Fruit fly (Drosophila melanogaster) whole organism, embryonic: ENCODE measurements around the gene Nup153.

Source experiments
- Adf1 ChIP-seq: fragments of 200-800 bp; sonication (Bioruptor generic); IDR thresholded peaks from 2 replicates; pipeline ENCODE4 v1.3.6; 2022; ENCODE audit warnings: missing biosample characterization, missing genetic modification characterization
- Bteb2 ChIP-seq: fragments of 200-800 bp; sonication (Bioruptor generic); optimal IDR thresholded peaks from 2 replicates; lab custom pipeline; 2016; ENCODE audit warnings: missing biosample characterization, missing genetic modification characterization
- CG13624 ChIP-seq: fragments of 200-800 bp; sonication (Bioruptor generic); optimal IDR thresholded peaks from 2 replicates; lab custom pipeline; 2016; ENCODE audit warnings: missing biosample characterization, missing genetic modification characterization
- CG15479 ChIP-seq: fragments of 200-800 bp; sonication (Bioruptor generic); optimal IDR thresholded peaks from 3 replicates; lab custom pipeline; 2019; ENCODE audit warnings: missing biosample characterization, mild to moderate bottlenecking, missing genetic modification characterization, moderate library complexity
- CG1647 ChIP-seq: fragments of 200-800 bp; sonication (Bioruptor generic); optimal IDR thresholded peaks from 3 replicates; lab custom pipeline; 2016; ENCODE audit warnings: missing biosample characterization, missing genetic modification characterization
- CG17359 ChIP-seq: fragments of 200-800 bp; sonication (Bioruptor generic); optimal IDR thresholded peaks from 3 replicates; lab custom pipeline; 2018; ENCODE audit warnings: missing biosample characterization, mild to moderate bottlenecking, missing genetic modification characterization, moderate library complexity
- CG17802 ChIP-seq: fragments of 200-800 bp; sonication (Bioruptor generic); optimal IDR thresholded peaks from 2 replicates; lab custom pipeline; 2018; ENCODE audit warnings: missing biosample characterization, mild to moderate bottlenecking, missing genetic modification characterization, moderate library complexity
- CG17829 ChIP-seq: fragments of 200-800 bp; optimal IDR thresholded peaks from 2 replicates; lab custom pipeline; 2019; ENCODE audit warnings: missing biosample characterization, mild to moderate bottlenecking, missing genetic modification characterization, moderate library complexity
- CG2116 ChIP-seq: fragments of 200-800 bp; sonication (Bioruptor generic); optimal IDR thresholded peaks from 3 replicates; lab custom pipeline; 2018; ENCODE audit warnings: missing biosample characterization, mild to moderate bottlenecking, missing genetic modification characterization
- CG2199 ChIP-seq: fragments of 200-800 bp; sonication (Bioruptor generic); IDR thresholded peaks from 3 replicates; pipeline ENCODE4 v1.3.6; 2022; ENCODE audit warnings: missing biosample characterization, missing genetic modification characterization
- CG30431 ChIP-seq: fragments of 200-800 bp; sonication (Bioruptor generic); optimal IDR thresholded peaks from 2 replicates; lab custom pipeline; 2017; ENCODE audit warnings: missing biosample characterization, missing genetic modification characterization
- CG3281 ChIP-seq: fragments of 200-800 bp; sonication (Bioruptor generic); optimal IDR thresholded peaks from 3 replicates; lab custom pipeline; 2017; ENCODE audit warnings: missing biosample characterization, mild to moderate bottlenecking, missing genetic modification characterization
- CG33557 ChIP-seq: fragments of 200-800 bp; sonication (Bioruptor generic); optimal IDR thresholded peaks from 2 replicates; lab custom pipeline; 2019; ENCODE audit warnings: missing biosample characterization, mild to moderate bottlenecking, missing genetic modification characterization, moderate library complexity
- CG4820 ChIP-seq: fragments of 200-800 bp; sonication (Bioruptor generic); optimal IDR thresholded peaks from 3 replicates; lab custom pipeline; 2016; ENCODE audit warnings: missing biosample characterization, missing genetic modification characterization
- CG6813 ChIP-seq: fragments of 200-800 bp; sonication (Bioruptor generic); optimal IDR thresholded peaks from 2 replicates; lab custom pipeline; 2017; ENCODE audit warnings: missing biosample characterization, missing genetic modification characterization, mild to moderate bottlenecking, moderate library complexity, missing genetic modification reagents
- CG7839 ChIP-seq: fragments of 200-800 bp; sonication (Bioruptor generic); optimal IDR thresholded peaks from 3 replicates; lab custom pipeline; 2018; ENCODE audit warnings: missing biosample characterization, mild to moderate bottlenecking, missing genetic modification characterization, moderate library complexity
- CG8290 ChIP-seq, 3 experiments: fragments of 200-800 bp; sonication (Bioruptor generic); optimal IDR thresholded peaks; 2 replicates each; lab custom pipeline; 2016 to 2019; ENCODE audit warnings: missing biosample characterization in 3 of 3, missing genetic modification characterization in 3 of 3, mild to moderate bottlenecking in 2 of 3, moderate library complexity in 1 of 3
- CG9609 ChIP-seq: fragments of 200-800 bp; sonication (Bioruptor generic); optimal IDR thresholded peaks from 3 replicates; lab custom pipeline; 2016; ENCODE audit warnings: missing biosample characterization, missing genetic modification characterization
- Dek ChIP-seq: fragments of 200-800 bp; sonication (Bioruptor generic); optimal IDR thresholded peaks from 3 replicates; lab custom pipeline; 2019; ENCODE audit warnings: missing biosample characterization, mild to moderate bottlenecking, missing genetic modification characterization, moderate library complexity
- Ets65A ChIP-seq: fragments of 200-800 bp; sonication (Bioruptor generic); peaks from one replicate; lab custom pipeline; 2016; ENCODE audit warnings: missing biosample characterization, missing genetic modification characterization
- HLH4C ChIP-seq: fragments of 200-800 bp; sonication (Bioruptor generic); IDR thresholded peaks from 3 replicates; pipeline ENCODE4 v1.3.6; 2022; ENCODE audit warnings: missing biosample characterization, missing genetic modification characterization; ENCODE audit not compliant: partially characterized antibody
- HmgD ChIP-seq: fragments of 200-800 bp; sonication (Bioruptor generic); optimal IDR thresholded peaks from 3 replicates; lab custom pipeline; 2016; ENCODE audit warnings: missing biosample characterization, missing genetic modification characterization
- Kr ChIP-seq: fragments of 200-800 bp; sonication (Bioruptor generic); optimal IDR thresholded peaks from 2 replicates; lab custom pipeline; 2017; ENCODE audit warnings: missing biosample characterization, mild to moderate bottlenecking, missing genetic modification characterization
- Lpt ChIP-seq: fragments of >200 bp; optimal IDR thresholded peaks from 2 replicates; lab custom pipeline; 2018; ENCODE audit warnings: missing biosample characterization, missing genetic modification characterization
- Max ChIP-seq: fragments of 200-800 bp; sonication (Bioruptor generic); optimal IDR thresholded peaks from 2 replicates; lab custom pipeline; 2016; ENCODE audit warnings: missing biosample characterization, mild to moderate bottlenecking, missing genetic modification characterization
- NC2α ChIP-seq: fragments of 200-800 bp; sonication (Bioruptor generic); optimal IDR thresholded peaks from 2 replicates; lab custom pipeline; 2016; ENCODE audit warnings: missing biosample characterization, missing genetic modification characterization
- Opbp ChIP-seq: fragments of 200-800 bp; sonication (Bioruptor generic); IDR thresholded peaks from 3 replicates; pipeline ENCODE4 v1.3.6; 2022; ENCODE audit warnings: missing biosample characterization, missing genetic modification characterization; ENCODE audit not compliant: partially characterized antibody
- YL-1 ChIP-seq: fragments of 200-800 bp; sonication (Bioruptor generic); optimal IDR thresholded peaks from 3 replicates; lab custom pipeline; 2017; ENCODE audit warnings: missing biosample characterization, mild to moderate bottlenecking, missing genetic modification characterization
- bcd ChIP-seq: fragments of 200-800 bp; sonication (Bioruptor generic); optimal IDR thresholded peaks from 2 replicates; lab custom pipeline; 2017; ENCODE audit warnings: missing biosample characterization, mild to moderate bottlenecking, missing genetic modification characterization
- bsh ChIP-seq, 2 experiments: fragments of 200-800 bp; sonication (Bioruptor generic); optimal IDR thresholded peaks; 2 replicates each; lab custom pipeline; 2017 to 2018; ENCODE audit warnings: mild to moderate bottlenecking in 2 of 2, missing biosample characterization in 2 of 2, missing genetic modification characterization in 2 of 2, moderate library complexity in 1 of 2
- cg ChIP-seq: fragments of 200-800 bp; sonication (Bioruptor generic); optimal IDR thresholded peaks from 3 replicates; lab custom pipeline; 2019; ENCODE audit warnings: missing biosample characterization, mild to moderate bottlenecking, missing genetic modification characterization, moderate library complexity
- dmrt11E ChIP-seq: fragments of 200-800 bp; sonication (Bioruptor generic); optimal IDR thresholded peaks from 3 replicates; lab custom pipeline; 2018; ENCODE audit warnings: missing biosample characterization, mild to moderate bottlenecking, missing genetic modification characterization, moderate library complexity
- emc ChIP-seq: fragments of 200-800 bp; sonication (Bioruptor generic); optimal IDR thresholded peaks from 2 replicates; lab custom pipeline; 2016; ENCODE audit warnings: missing biosample characterization, missing genetic modification characterization
- eve ChIP-seq, 2 experiments: fragments of >200 bp; optimal IDR thresholded peaks; 2 replicates each; lab custom pipeline; 2017; ENCODE audit warnings: missing biosample characterization in 2 of 2, missing genetic modification characterization in 2 of 2
- gem ChIP-seq: fragments of 200-800 bp; sonication (Bioruptor generic); optimal IDR thresholded peaks from 2 replicates; lab custom pipeline; 2019; ENCODE audit warnings: missing biosample characterization, mild to moderate bottlenecking, missing genetic modification characterization, moderate library complexity
- hb ChIP-seq: fragments of 200-800 bp; sonication (Bioruptor generic); IDR thresholded peaks from 3 replicates; pipeline ENCODE4 v1.3.6; 2022; ENCODE audit warnings: missing biosample characterization, missing genetic modification characterization; ENCODE audit not compliant: partially characterized antibody
- kay ChIP-seq: fragments of 200-800 bp; sonication (Bioruptor generic); optimal IDR thresholded peaks from 2 replicates; lab custom pipeline; 2016; ENCODE audit warnings: missing biosample characterization, missing genetic modification characterization
- nerfin-1 ChIP-seq: fragments of 200-800 bp; sonication (Bioruptor generic); optimal IDR thresholded peaks from 3 replicates; lab custom pipeline; 2019; ENCODE audit warnings: missing biosample characterization, mild to moderate bottlenecking, missing genetic modification characterization, moderate library complexity
- org-1 ChIP-seq: fragments of 200-800 bp; sonication (Bioruptor generic); optimal IDR thresholded peaks from 2 replicates; lab custom pipeline; 2017; ENCODE audit warnings: missing biosample characterization, missing genetic modification characterization
- prd ChIP-seq, 3 experiments: fragments of >200 bp in 2 of 3; fragments of 200-800 bp in 1 of 3; sonication (Bioruptor generic) in 1 of 3; optimal IDR thresholded peaks in 2 of 3; IDR thresholded peaks in 1 of 3; 2 replicates in 2 of 3; 3 replicates in 1 of 3; pipeline versions ENCODE4 v1.3.6 to Lab custom; 2017 to 2022; ENCODE audit warnings: missing biosample characterization in 1 of 3, missing genetic modification characterization in 1 of 3
- sc ChIP-seq, 3 experiments: fragments of >200 bp in 2 of 3; fragments of 200-800 bp in 1 of 3; sonication (Bioruptor generic) in 1 of 3; optimal IDR thresholded peaks; 2 replicates in 2 of 3; 3 replicates in 1 of 3; lab custom pipeline; 2017; ENCODE audit warnings: mild to moderate bottlenecking in 1 of 3, missing biosample characterization in 1 of 3, missing genetic modification characterization in 1 of 3, missing genetic modification reagents in 1 of 3
- sd ChIP-seq: fragments of 200-800 bp; sonication (Bioruptor generic); optimal IDR thresholded peaks from 3 replicates; lab custom pipeline; 2018; ENCODE audit warnings: missing biosample characterization, mild to moderate bottlenecking, missing genetic modification characterization, moderate library complexity
- sens-2 ChIP-seq: fragments of 200-800 bp; sonication (Bioruptor generic); IDR thresholded peaks from 2 replicates; pipeline ENCODE4 v1.3.6; 2022; ENCODE audit warnings: missing biosample characterization, missing genetic modification characterization
- slp2 ChIP-seq: fragments of 200-800 bp; sonication (Bioruptor generic); optimal IDR thresholded peaks from 2 replicates; lab custom pipeline; 2016; ENCODE audit warnings: missing biosample characterization, missing genetic modification characterization
- stc ChIP-seq: fragments of 200-800 bp; sonication (Bioruptor generic); IDR thresholded peaks from 2 replicates; pipeline ENCODE4 v1.3.6; 2022; ENCODE audit warnings: missing biosample characterization, missing genetic modification characterization
- sug ChIP-seq: fragments of 200-800 bp; optimal IDR thresholded peaks from 2 replicates; lab custom pipeline; 2019; ENCODE audit warnings: missing biosample characterization, mild to moderate bottlenecking, missing genetic modification characterization, moderate library complexity
- wek ChIP-seq: fragments of 200-800 bp; sonication (Bioruptor generic); optimal IDR thresholded peaks from 3 replicates; lab custom pipeline; 2018; ENCODE audit warnings: missing biosample characterization, mild to moderate bottlenecking, missing genetic modification characterization, moderate library complexity
- wor ChIP-seq: fragments of 200-800 bp; sonication (Bioruptor generic); IDR thresholded peaks from 2 replicates; pipeline ENCODE4 v1.3.6; 2022; ENCODE audit warnings: missing biosample characterization, missing genetic modification characterization
- yki ChIP-seq: fragments of >200 bp; optimal IDR thresholded peaks from 3 replicates; lab custom pipeline; 2018
- z ChIP-seq: fragments of 200-800 bp; sonication (Bioruptor generic); IDR thresholded peaks from 3 replicates; pipeline ENCODE4 v1.3.6; 2022; ENCODE audit warnings: missing biosample characterization, missing genetic modification characterization

The Nup153 gene

DNA sequence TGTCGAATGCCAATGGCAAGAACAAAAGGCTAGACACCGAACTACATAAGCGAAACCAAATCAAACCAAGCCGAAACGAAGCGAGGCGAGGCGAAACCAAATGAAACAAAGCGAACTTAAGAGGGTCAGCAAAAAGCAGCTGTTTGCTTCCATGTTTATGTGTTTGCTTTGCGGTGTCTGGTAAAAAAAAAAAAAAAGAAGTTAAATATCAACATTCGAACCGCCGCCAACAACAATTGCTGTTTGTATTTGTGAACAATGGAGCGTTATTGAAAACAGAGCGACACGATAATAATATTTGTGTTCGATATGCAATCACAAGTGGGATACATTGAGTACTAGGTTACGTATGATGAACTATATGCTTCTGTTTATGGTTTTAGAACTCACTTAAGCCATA lies 25.4 kb upstream of the Nup153 start (continued):
- TF ChIP-seq yki (lab: Kevin White, UChicago), result no peak
- no peak for TF ChIP-seq nerfin-1 (tag; lab: Kevin White, UChicago)
- no peak for TF ChIP-seq prd (optimal IDR thresholded peaks at IDR 0.05; lab: Kevin White, UChicago)
- no peak for TF ChIP-seq prd (GFP tag; IDR thresholded peaks at IDR 0.05; lab: Robert Waterston, UW)
- no peak for TF ChIP-seq HmgD (GFP tag; lab: Kevin White, UChicago)
- TF ChIP-seq bsh (GFP tag; optimal IDR thresholded peaks at IDR 0.05; lab: Kevin White, UChicago), result peak in 1 of 2 experiments; percentile 10
- TF ChIP-seq CG13624, result no peak
- TF ChIP-seq z (GFP tag; lab: Robert Waterston, UW), result no peak
- TF ChIP-seq wor, result no peak
- no peak for TF ChIP-seq sc (optimal IDR thresholded peaks at IDR 0.05; lab: Kevin White, UChicago)
- TF ChIP-seq sc (GFP tag; optimal IDR thresholded peaks at IDR 0.05; lab: Kevin White, UChicago), result no peak
- TF ChIP-seq wek (GFP tag; lab: Kevin White, UChicago), result peak; percentile 20
- TF ChIP-seq Kr, result no peak
- TF ChIP-seq CG7839 (tag; lab: Kevin White, UChicago), result no peak
- TF ChIP-seq CG3281 (GFP tag; lab: Kevin White, UChicago), result peak; percentile 53
- peak; percentile 50 for TF ChIP-seq gem
- no peak for TF ChIP-seq Max (GFP tag; lab: Kevin White, UChicago)
- TF ChIP-seq bcd (GFP tag; lab: Kevin White, UChicago), result no peak
- no peak for TF ChIP-seq emc (GFP tag; lab: Kevin White, UChicago)
- no peak for TF ChIP-seq CG17802
- no peak for TF ChIP-seq kay
- TF ChIP-seq CG17829, result no peak
- no peak for TF ChIP-seq NC2α
- no peak for TF ChIP-seq CG9609 (GFP tag; lab: Kevin White, UChicago)
- TF ChIP-seq CG6813, result peak; percentile 37
- TF ChIP-seq CG2116, result no peak
- no peak for TF ChIP-seq HLH4C
- TF ChIP-seq hb, result no peak
- TF ChIP-seq sens-2 (GFP tag; lab: Robert Waterston, UW), result no peak
- no peak for TF ChIP-seq Bteb2
- TF ChIP-seq Ets65A (GFP tag; lab: Kevin White, UChicago), result no peak
- TF ChIP-seq YL-1, result no peak
- TF ChIP-seq Dek, result no peak
- TF ChIP-seq CG33557 (GFP tag; lab: Kevin White, UChicago), result peak; percentile 39
- no peak for TF ChIP-seq Lpt (GFP tag; lab: Kevin White, UChicago)
- no peak for TF ChIP-seq CG4820 (GFP tag; lab: Kevin White, UChicago)
- TF ChIP-seq cg (GFP tag; lab: Kevin White, UChicago), result no peak
- no peak for TF ChIP-seq slp2
- TF ChIP-seq org-1 (GFP tag; lab: Kevin White, UChicago), result peak; percentile 31
- no peak for TF ChIP-seq CG15479
- no peak for TF ChIP-seq CG30431 (GFP tag; lab: Kevin White, UChicago)
- TF ChIP-seq CG17359 (tag; lab: Kevin White, UChicago), result peak; percentile 20
- TF ChIP-seq sug (tag; lab: Kevin White, UChicago), result no peak
- TF ChIP-seq Adf1 (GFP tag; lab: Robert Waterston, UW), result no peak
- no peak for TF ChIP-seq CG8290 (GFP tag; optimal IDR thresholded peaks at IDR 0.05; lab: Kevin White, UChicago)
- TF ChIP-seq CG8290 (tag; optimal IDR thresholded peaks at IDR 0.05; lab: Kevin White, UChicago), result peak in 1 of 2 experiments; percentile 35
- TF ChIP-seq CG2199 (GFP tag; lab: Robert Waterston, UW), result no peak
- peak; percentile 19 for TF ChIP-seq dmrt11E (tag; lab: Kevin White, UChicago)
- TF ChIP-seq stc, result peak; percentile 36; the same call in 1 of the 2 replicates
- TF ChIP-seq Opbp (GFP tag; lab: Robert Waterston, UW), result no peak
- no peak for TF ChIP-seq eve (GFP tag; optimal IDR thresholded peaks at IDR 0.05; lab: Kevin White, UChicago)
- TF ChIP-seq sd (tag; lab: Kevin White, UChicago), result no peak
- no peak for TF ChIP-seq CG1647 (GFP tag; lab: Kevin White, UChicago)
